Worm (Caenorhabditis elegans) whole organism, L4 larva: Measurements from ENCODE around the gene col-13.

Source experiments
- F10B5.3 ChIP-seq: sonication (generic microtip); optimal IDR thresholded peaks from 2 replicates; lab custom pipeline; 2016; ENCODE audit warnings: mild to moderate bottlenecking, missing genetic modification characterization, missing compliant biosample characterization
- T20F7.1 ChIP-seq: fragments of 200-800 bp; sonication (Bioruptor generic); optimal IDR thresholded peaks from 2 replicates; lab custom pipeline; 2018; ENCODE audit warnings: mild to moderate bottlenecking, missing genetic modification characterization, missing compliant biosample characterization
- T26A8.4 ChIP-seq: fragments of 200-800 bp; sonication (Bioruptor generic); IDR thresholded peaks from 2 replicates; pipeline ENCODE4 v1.3.6; 2022; ENCODE audit warnings: missing genetic modification characterization, missing compliant biosample characterization
- Y48G9A.11 ChIP-seq: fragments of 200-800 bp; sonication (Bioruptor generic); IDR thresholded peaks from 2 replicates; pipeline ENCODE4 v1.3.6; 2022; ENCODE audit warnings: missing genetic modification reagents, missing genetic modification characterization, missing compliant biosample characterization
- aha-1 ChIP-seq: fragments of 150-350 bp; peaks from one replicate; lab custom pipeline; 2014; ENCODE audit warnings: missing biosample characterization, missing genetic modification characterization
- ama-1 ChIP-seq: fragments of 150-350 bp; optimal IDR thresholded peaks from 2 replicates; lab custom pipeline; 2014; ENCODE audit warnings: inconsistent platforms, mixed read lengths
- arid-1 ChIP-seq: fragments of 200-800 bp; sonication (Bioruptor generic); conservative IDR thresholded peaks from 2 replicates; pipeline ENCODE4 v1.3.6; 2022; ENCODE audit warnings: missing genetic modification reagents, missing genetic modification characterization, missing compliant biosample characterization
- ceh-28 ChIP-seq: fragments of 150-350 bp; optimal IDR thresholded peaks from 2 replicates; lab custom pipeline; 2014; ENCODE audit warnings: missing biosample characterization, missing genetic modification reagents, missing genetic modification characterization
- daf-12 ChIP-seq: fragments of 150-350 bp; optimal IDR thresholded peaks from 2 replicates; lab custom pipeline; 2014; ENCODE audit warnings: missing biosample characterization, missing genetic modification reagents, missing genetic modification characterization
- daf-16 ChIP-seq, 3 experiments: sonication (generic microtip); optimal IDR thresholded peaks; 2 replicates each; lab custom pipeline; 2016 to 2017; ENCODE audit warnings: missing genetic modification characterization in 3 of 3, missing genetic modification reagents in 3 of 3, mild to moderate bottlenecking in 2 of 3, missing compliant biosample characterization in 2 of 3, missing biosample characterization in 1 of 3, moderate library complexity in 1 of 3
- daf-19 ChIP-seq: fragments of 200-800 bp; sonication (Bioruptor generic); conservative IDR thresholded peaks from 2 replicates; pipeline ENCODE4 v1.3.6; 2022; ENCODE audit warnings: missing genetic modification characterization, missing compliant biosample characterization
- dmd-6 ChIP-seq: fragments of 200-800 bp; sonication (Bioruptor generic); IDR thresholded peaks from 2 replicates; pipeline ENCODE4 v1.3.6; 2022; ENCODE audit warnings: missing genetic modification reagents, missing genetic modification characterization, missing compliant biosample characterization
- dve-1 ChIP-seq: sonication (generic microtip); optimal IDR thresholded peaks from 2 replicates; lab custom pipeline; 2017; ENCODE audit warnings: antibody characterized with exemption, mild to moderate bottlenecking, missing genetic modification characterization, missing compliant biosample characterization; ENCODE audit not compliant: insufficient read depth
- egl-27 ChIP-seq: sonication (generic microtip); optimal IDR thresholded peaks from 3 replicates; lab custom pipeline; 2017; ENCODE audit warnings: missing biosample characterization, missing genetic modification reagents, missing genetic modification characterization
- egl-43 ChIP-seq: fragments of 200-800 bp; sonication (Bioruptor generic); IDR thresholded peaks from 2 replicates; pipeline ENCODE4 v1.3.6; 2022; ENCODE audit warnings: missing genetic modification reagents, missing genetic modification characterization, missing compliant biosample characterization
- hif-1 ChIP-seq, 2 experiments: sonication (generic microtip); optimal IDR thresholded peaks; 2 replicates each; lab custom pipeline; 2016 to 2017; ENCODE audit warnings: missing compliant biosample characterization in 2 of 2, missing genetic modification characterization in 2 of 2, missing genetic modification reagents in 2 of 2, missing genotype in 2 of 2, mild to moderate bottlenecking in 1 of 2
- hlh-11 ChIP-seq: fragments of 200-800 bp; sonication (Bioruptor generic); optimal IDR thresholded peaks from 2 replicates; lab custom pipeline; 2018; ENCODE audit warnings: mild to moderate bottlenecking, missing genetic modification characterization, missing compliant biosample characterization
- lin-13 ChIP-seq: fragments of 150-350 bp; optimal IDR thresholded peaks from 2 replicates; lab custom pipeline; 2014; ENCODE audit warnings: missing biosample characterization, missing genetic modification reagents, missing genetic modification characterization
- lin-29 ChIP-seq: fragments of 200-800 bp; sonication (Bioruptor generic); IDR thresholded peaks from 2 replicates; pipeline ENCODE4 v1.3.6; 2022; ENCODE audit warnings: missing genetic modification reagents, missing genetic modification characterization, missing compliant biosample characterization
- lir-3 ChIP-seq: sonication (generic microtip); optimal IDR thresholded peaks from 2 replicates; lab custom pipeline; 2016; ENCODE audit warnings: mild to moderate bottlenecking, missing genetic modification characterization, missing compliant biosample characterization
- lsy-2 ChIP-seq, 2 experiments: fragments of 150-350 bp in 1 of 2; sonication (generic microtip) in 1 of 2; optimal IDR thresholded peaks; 2 replicates each; lab custom pipeline; 2014 to 2017; ENCODE audit warnings: missing biosample characterization in 2 of 2, missing genetic modification characterization in 2 of 2
- mdl-1 ChIP-seq, 2 experiments: fragments of 150-350 bp in 1 of 2; sonication (generic microtip) in 1 of 2; optimal IDR thresholded peaks; 2 replicates each; lab custom pipeline; 2014 to 2017; ENCODE audit warnings: missing biosample characterization in 2 of 2, missing genetic modification characterization in 2 of 2
- mdt-29 ChIP-seq: fragments of 200-800 bp; sonication (Bioruptor generic); IDR thresholded peaks from 2 replicates; pipeline ENCODE4 v1.3.6; 2022; ENCODE audit warnings: missing genetic modification reagents, missing genetic modification characterization, missing compliant biosample characterization
- mxl-2 ChIP-seq: fragments of 200-800 bp; sonication (Bioruptor generic); conservative IDR thresholded peaks from 2 replicates; pipeline ENCODE4 v1.3.6; 2022; ENCODE audit warnings: missing genetic modification reagents, missing genetic modification characterization, missing compliant biosample characterization
- mxl-3 ChIP-seq: fragments of 200-800 bp; sonication (Bioruptor generic); optimal IDR thresholded peaks from 2 replicates; lab custom pipeline; 2018; ENCODE audit warnings: mild to moderate bottlenecking, missing genetic modification characterization, missing compliant biosample characterization
- nhr-10 ChIP-seq: fragments of 150-350 bp; optimal IDR thresholded peaks from 2 replicates; lab custom pipeline; 2014; ENCODE audit warnings: missing biosample characterization, missing genetic modification characterization
- nhr-102 ChIP-seq: sonication (generic microtip); optimal IDR thresholded peaks from 2 replicates; lab custom pipeline; 2016; ENCODE audit warnings: mild to moderate bottlenecking, missing genetic modification characterization, moderate library complexity, missing compliant biosample characterization
- nhr-111 ChIP-seq: fragments of 200-800 bp; sonication (Bioruptor generic); optimal IDR thresholded peaks from 2 replicates; lab custom pipeline; 2018; ENCODE audit warnings: mild to moderate bottlenecking, missing genetic modification characterization, missing compliant biosample characterization
- nhr-28 ChIP-seq: fragments of 150-350 bp; optimal IDR thresholded peaks from 2 replicates; lab custom pipeline; 2014; ENCODE audit warnings: missing biosample characterization, missing genetic modification characterization
- nhr-48 ChIP-seq: sonication (generic microtip); optimal IDR thresholded peaks from 2 replicates; lab custom pipeline; 2016; ENCODE audit warnings: mild to moderate bottlenecking, missing genetic modification characterization, missing compliant biosample characterization
- nhr-6 ChIP-seq: fragments of 150-350 bp; optimal IDR thresholded peaks from 2 replicates; lab custom pipeline; 2014; ENCODE audit warnings: missing biosample characterization, missing genetic modification characterization
- nhr-76 ChIP-seq: fragments of 150-350 bp; optimal IDR thresholded peaks from 2 replicates; lab custom pipeline; 2014; ENCODE audit warnings: missing biosample characterization, missing genetic modification characterization
- nhr-77 ChIP-seq: fragments of 150-350 bp; optimal IDR thresholded peaks from 2 replicates; lab custom pipeline; 2014; ENCODE audit warnings: missing biosample characterization, missing genetic modification characterization
- pha-4 ChIP-seq, 2 experiments: fragments of 150-350 bp in 1 of 2; fragments of 200-800 bp in 1 of 2; sonication (Bioruptor generic) in 1 of 2; IDR thresholded peaks in 1 of 2; optimal IDR thresholded peaks in 1 of 2; 2 replicates each; pipeline versions ENCODE4 v1.3.6 to Lab custom; 2014 to 2022; ENCODE audit warnings: missing genetic modification characterization in 2 of 2, missing genetic modification reagents in 2 of 2, missing biosample characterization in 1 of 2, missing compliant biosample characterization in 1 of 2
- pqm-1 ChIP-seq: sonication (generic microtip); optimal IDR thresholded peaks from 2 replicates; lab custom pipeline; 2017; ENCODE audit warnings: missing biosample characterization, missing genetic modification characterization
- rbr-2 ChIP-seq: sonication (generic microtip); optimal IDR thresholded peaks from 2 replicates; lab custom pipeline; 2016; ENCODE audit warnings: missing genotype, missing genetic modification characterization, missing compliant biosample characterization
- skn-1 ChIP-seq: fragments of 150-350 bp; optimal IDR thresholded peaks from 2 replicates; lab custom pipeline; 2014; ENCODE audit warnings: missing biosample characterization, missing genetic modification characterization
- tag-97 ChIP-seq: fragments of 200-800 bp; sonication (Bioruptor generic); IDR thresholded peaks from 2 replicates; pipeline ENCODE4 v1.3.6; 2022; ENCODE audit warnings: missing genetic modification characterization, missing compliant biosample characterization
- tra-1 ChIP-seq: fragments of 200-800 bp; sonication (Bioruptor generic); IDR thresholded peaks from 2 replicates; pipeline ENCODE4 v1.3.6; 2022; ENCODE audit warnings: missing genetic modification reagents, missing genetic modification characterization, missing compliant biosample characterization
- unc-62 ChIP-seq, 3 experiments: fragments of 150-350 bp in 1 of 3; sonication (generic microtip); optimal IDR thresholded peaks in 2 of 3; peaks in 1 of 3; 1 replicate in 1 of 3; 2 replicates in 2 of 3; lab custom pipeline; 2014 to 2017; ENCODE audit warnings: missing biosample characterization in 3 of 3, missing genetic modification characterization in 3 of 3, missing genetic modification reagents in 3 of 3, missing genotype in 1 of 3
- zfp-3 ChIP-seq: fragments of 200-800 bp; sonication (Bioruptor generic); conservative IDR thresholded peaks from 2 replicates; pipeline ENCODE4 v1.3.6; 2022; ENCODE audit warnings: missing genetic modification reagents, missing genetic modification characterization, missing compliant biosample characterization
- zip-11 ChIP-seq: fragments of 200-800 bp; sonication (Bioruptor generic); IDR thresholded peaks from 2 replicates; pipeline ENCODE4 v1.3.6; 2022; ENCODE audit warnings: missing genetic modification characterization, missing compliant biosample characterization
- zip-2 ChIP-seq: fragments of 150-350 bp; optimal IDR thresholded peaks from 2 replicates; lab custom pipeline; 2014; ENCODE audit warnings: missing biosample characterization, missing genetic modification characterization
- ztf-7 ChIP-seq: fragments of 150-350 bp; optimal IDR thresholded peaks from 2 replicates; lab custom pipeline; 2014; ENCODE audit warnings: missing biosample characterization, missing genetic modification characterization

col-13 gene

DNA sequence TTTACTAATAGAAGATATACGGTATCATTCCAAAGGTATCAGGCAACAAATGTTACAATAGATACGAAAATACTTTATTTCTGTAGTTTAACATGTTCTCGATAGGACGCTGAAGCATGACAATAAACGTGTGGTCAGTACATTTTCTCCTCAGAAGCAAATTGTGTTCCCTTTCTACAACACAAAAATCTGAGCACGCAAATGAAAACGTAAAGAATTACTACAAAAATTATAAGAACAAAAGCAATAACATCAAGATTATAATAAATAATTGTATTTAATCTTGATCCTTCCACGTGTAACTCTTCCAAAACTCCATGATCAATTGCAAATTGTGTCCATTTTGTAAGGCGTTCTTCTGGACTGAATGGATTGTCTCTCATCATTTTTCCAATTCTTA is 41.9 kb downstream of the col-13 start:
- peak; percentile 95 for TF ChIP-seq aha-1 (tag; lab: Kevin White, UChicago)
- TF ChIP-seq lin-13 (GFP tag; lab: Kevin White, UChicago) = no peak
- no peak for TF ChIP-seq F10B5.3
- TF ChIP-seq mdt-29 = no peak
- TF ChIP-seq mxl-2 (GFP tag; lab: Robert Waterston, UW) = no peak
- TF ChIP-seq daf-12 (tag; lab: Kevin White, UChicago) = no peak
- no peak for TF ChIP-seq rbr-2
- no peak for TF ChIP-seq nhr-76 (tag; lab: Kevin White, UChicago)
- no peak for TF ChIP-seq nhr-77 (tag; lab: Kevin White, UChicago)
- TF ChIP-seq unc-62 (GFP tag; optimal IDR thresholded peaks at IDR 0.05 in 1 of 2; lab: Kevin White, UChicago) = peak in 1 of 2 experiments; percentile 68
- no peak for TF ChIP-seq unc-62 (tag; optimal IDR thresholded peaks at IDR 0.05; lab: Kevin White, UChicago)
- no peak for TF ChIP-seq T20F7.1 (GFP tag; lab: Kevin White, UChicago)

DNA sequence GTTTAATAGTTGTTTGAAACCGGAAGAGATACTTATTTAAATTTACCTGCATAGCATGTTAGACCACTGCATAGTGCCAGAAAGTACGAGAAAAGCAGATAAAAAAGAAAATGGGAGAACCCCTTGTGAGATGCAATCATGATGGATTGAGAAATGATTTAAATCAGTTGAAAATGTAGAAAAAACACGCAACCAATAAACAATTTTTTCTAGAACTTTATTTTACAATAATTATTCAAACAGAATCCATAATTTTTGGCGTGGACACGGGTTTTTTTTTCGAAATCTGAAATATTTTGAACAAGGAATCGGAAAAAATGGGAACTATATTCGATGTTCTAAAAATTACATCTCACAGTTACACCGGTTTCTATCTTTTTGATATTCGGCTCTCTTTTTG is 42.4 kb downstream of the col-13 start, which contains the start of gene AC3.12:
AC3.12 (minus strand) TSS at position 101 of the 400 bp plus-strand sequence.
- TF ChIP-seq dmd-6 (GFP tag; lab: Robert Waterston, UW) (no peak), lir-3 (tag; lab: Kevin White, UChicago) (no peak), lsy-2 (tag; optimal IDR thresholded peaks at IDR 0.05; lab: Kevin White, UChicago) (no peak), zip-2 (tag; lab: Kevin White, UChicago) (no peak), T26A8.4 (no peak), pha-4 (GFP tag; IDR thresholded peaks at IDR 0.05; lab: Robert Waterston, UW) (no peak), pha-4 (tag; optimal IDR thresholded peaks at IDR 0.05; lab: Kevin White, UChicago) (no peak), egl-43 (no peak), nhr-6 (no peak), nhr-111 (GFP tag; lab: Kevin White, UChicago) (no peak), Y48G9A.11 (no peak), arid-1 (GFP tag; lab: Robert Waterston, UW) (no peak), nhr-48 (tag; lab: Kevin White, UChicago) (no peak), ceh-28 (tag; lab: Kevin White, UChicago) (no peak), lin-29 (GFP tag; lab: Robert Waterston, UW) (no peak), egl-27 (tag; lab: Kevin White, UChicago) (no peak), tag-97 (no peak), ama-1 (lab: Kevin White, UChicago) (no peak), skn-1 (tag; lab: Kevin White, UChicago) (no peak)

- peak; percentile 34 for TF ChIP-seq pqm-1 (tag; lab: Kevin White, UChicago)
- TF ChIP-seq dve-1 (tag; lab: Kevin White, UChicago) = peak; percentile 5
- no peak for TF ChIP-seq unc-62 (GFP tag; optimal IDR thresholded peaks at IDR 0.05 in 1 of 2; lab: Kevin White, UChicago)
- no peak for TF ChIP-seq unc-62 (tag; optimal IDR thresholded peaks at IDR 0.05; lab: Kevin White, UChicago)
- peak; percentile 79 for TF ChIP-seq nhr-28 (tag; lab: Kevin White, UChicago)
- TF ChIP-seq daf-16 (GFP tag; optimal IDR thresholded peaks at IDR 0.05; lab: Kevin White, UChicago) = no peak
- TF ChIP-seq daf-16 (tag; optimal IDR thresholded peaks at IDR 0.05; lab: Kevin White, UChicago) = peak; percentile 43
- TF ChIP-seq daf-19 = no peak
These were observed 49.8 kb downstream of the col-13 start, which contains the start of gene ugt-49 for ce11 chrV:10371951-10372350. Gene ugt-49 (plus strand): TSS chrV:10372321.

ce11 chrV:10371177-10371576 is 50.5 kb downstream of the col-13 start:
- TF ChIP-seq daf-16 (GFP tag; optimal IDR thresholded peaks at IDR 0.05; lab: Kevin White, UChicago) = no peak
- peak; percentile 83 for TF ChIP-seq daf-16 (tag; optimal IDR thresholded peaks at IDR 0.05; lab: Kevin White, UChicago)
- no peak for TF ChIP-seq zip-11 (GFP tag; lab: Robert Waterston, UW)
- TF ChIP-seq zfp-3 (GFP tag; lab: Robert Waterston, UW) = 0 out of 2 replicates have a peak, but pooled peaks have one; percentile 29
- no peak for TF ChIP-seq nhr-102
- TF ChIP-seq nhr-6 = peak; percentile 5
- TF ChIP-seq skn-1 (tag; lab: Kevin White, UChicago) = no peak
- peak; percentile 56 for TF ChIP-seq T20F7.1 (GFP tag; lab: Kevin White, UChicago)
- TF ChIP-seq mxl-3 (GFP tag; lab: Kevin White, UChicago) = peak; percentile 72
- peak; percentile 95 for TF ChIP-seq dmd-6 (GFP tag; lab: Robert Waterston, UW)
- peak; percentile 65 for TF ChIP-seq nhr-77 (tag; lab: Kevin White, UChicago)
- no peak for TF ChIP-seq ztf-7 (tag; lab: Kevin White, UChicago)
- TF ChIP-seq nhr-28 (tag; lab: Kevin White, UChicago) = peak; percentile 100
- TF ChIP-seq pqm-1 (tag; lab: Kevin White, UChicago) = peak; percentile 38
- peak in 1 of 2 experiments; percentile 66 for TF ChIP-seq mdl-1 (tag; optimal IDR thresholded peaks at IDR 0.05; lab: Kevin White, UChicago)
- TF ChIP-seq hlh-11 (tag; lab: Kevin White, UChicago) = peak; percentile 86
- TF ChIP-seq nhr-10 (tag; lab: Kevin White, UChicago) = peak; percentile 18
- TF ChIP-seq hif-1 (tag; optimal IDR thresholded peaks at IDR 0.05; lab: Kevin White, UChicago) = peak in 1 of 2 experiments; percentile 45
- TF ChIP-seq tra-1 (GFP tag; lab: Robert Waterston, UW) = peak; percentile 74; the same call in 1 of the 2 replicates
- peak; percentile 1 for TF ChIP-seq aha-1 (tag; lab: Kevin White, UChicago)
